Worm (Caenorhabditis elegans) whole organism, late embryonic: ENCODE measurements around the gene lev-8.

ENCODE experiments used
- ama-1 ChIP-seq: fragments of 150-350 bp; optimal IDR thresholded peaks from 2 replicates; lab custom pipeline; 2014
- ceh-2 ChIP-seq: sonication (generic microtip); optimal IDR thresholded peaks from 2 replicates; lab custom pipeline; 2016; ENCODE audit warnings: missing genotype, missing genetic modification characterization, missing compliant biosample characterization
- fkh-10 ChIP-seq: fragments of 150-350 bp; optimal IDR thresholded peaks from 2 replicates; lab custom pipeline; 2014; ENCODE audit warnings: missing biosample characterization, missing genetic modification reagents, missing genetic modification characterization
- fkh-6 ChIP-seq: sonication (generic microtip); optimal IDR thresholded peaks from 2 replicates; lab custom pipeline; 2016; ENCODE audit warnings: missing genetic modification characterization, missing compliant biosample characterization
- lin-11 ChIP-seq: fragments of 200-800 bp; sonication (Bioruptor generic); optimal IDR thresholded peaks from 2 replicates; lab custom pipeline; 2018; ENCODE audit warnings: mild to moderate bottlenecking, missing genetic modification characterization, missing compliant biosample characterization
- madf-2 ChIP-seq: sonication (generic microtip); optimal IDR thresholded peaks from 2 replicates; lab custom pipeline; 2017; ENCODE audit warnings: missing genetic modification characterization, missing compliant biosample characterization
- nfya-1 ChIP-seq: sonication (generic microtip); optimal IDR thresholded peaks from 2 replicates; lab custom pipeline; 2017; ENCODE audit warnings: missing genetic modification characterization, mild to moderate bottlenecking, missing compliant biosample characterization, antibody characterized with exemption, moderate library complexity
- odd-2 ChIP-seq: sonication (generic microtip); optimal IDR thresholded peaks from 2 replicates; lab custom pipeline; 2017; ENCODE audit warnings: antibody characterized with exemption, mild to moderate bottlenecking, missing genetic modification characterization, missing compliant biosample characterization
- pat-9 ChIP-seq: fragments of 200-800 bp; sonication (Bioruptor generic); optimal IDR thresholded peaks from 2 replicates; lab custom pipeline; 2018; ENCODE audit warnings: mild to moderate bottlenecking, missing genetic modification characterization, moderate library complexity, missing compliant biosample characterization
- pha-4 ChIP-seq: fragments of 150-350 bp; optimal IDR thresholded peaks from 2 replicates; lab custom pipeline; 2018; ENCODE audit warnings: missing biosample characterization, missing genetic modification reagents, missing genetic modification characterization
- pqm-1 ChIP-seq: sonication (generic microtip); optimal IDR thresholded peaks from 2 replicates; lab custom pipeline; 2016; ENCODE audit warnings: missing genetic modification characterization, missing compliant biosample characterization

DNA sequence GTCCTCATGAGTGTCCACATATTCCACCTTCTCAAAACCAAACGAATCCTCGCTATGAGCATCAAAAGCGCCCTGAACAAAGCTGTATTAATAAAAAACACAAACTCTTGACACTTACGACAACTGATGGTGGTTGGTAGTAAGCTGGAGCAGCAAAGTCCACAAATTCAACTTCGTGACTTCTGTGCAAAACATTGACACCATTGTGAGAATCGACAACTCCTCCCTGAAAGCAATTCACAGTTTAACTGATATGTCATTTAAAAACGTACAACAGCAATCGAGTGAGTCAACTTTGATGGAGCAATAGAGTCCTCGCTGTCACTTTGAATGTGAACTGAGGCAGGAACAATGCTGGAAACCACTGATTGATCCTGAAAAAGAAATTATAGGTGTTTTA is 43.3 kb upstream of the lev-8 start:
- TF ChIP-seq ceh-2 (tag; lab: Kevin White, UChicago): no peak
- no peak for TF ChIP-seq pha-4 (tag; lab: Kevin White, UChicago)
- TF ChIP-seq pat-9 (tag; lab: Kevin White, UChicago): no peak
- TF ChIP-seq lin-11 (tag; lab: Kevin White, UChicago): no peak
- no peak for TF ChIP-seq odd-2 (tag; lab: Kevin White, UChicago)
- TF ChIP-seq pqm-1 (tag; lab: Kevin White, UChicago): no peak
- no peak for TF ChIP-seq ama-1 (lab: Kevin White, UChicago)
- TF ChIP-seq nfya-1 (tag; lab: Kevin White, UChicago): no peak
- no peak for TF ChIP-seq fkh-10
- TF ChIP-seq fkh-6: no peak
- TF ChIP-seq madf-2 (tag; lab: Kevin White, UChicago): no peak
